Worm (Caenorhabditis elegans): Measurements from ENCODE around the gene C55B6.1.

The C55B6.1 gene

ce11 chrX:7199831-7200414, at the start of gene C55B6.1:
Gene C55B6.1 (plus strand): TSS chrX:7200364.
- TF ChIP-seq ztf-4 (tag; optimal IDR thresholded peaks at IDR 0.05) (no peak), nhr-129 (tag; optimal IDR thresholded peaks at IDR 0.05) (no peak), unc-62 (GFP tag; optimal IDR thresholded peaks at IDR 0.05) (no peak), nhr-23 (tag; optimal IDR thresholded peaks at IDR 0.05) (no peak), mbf-1 (tag; optimal IDR thresholded peaks at IDR 0.05) (no peak), ztf-11 (tag; optimal IDR thresholded peaks at IDR 0.05) (no peak), nhr-25 (tag; optimal IDR thresholded peaks at IDR 0.05) (no peak), elt-3 (tag; optimal IDR thresholded peaks at IDR 0.05) (no peak), alr-1 (tag; optimal IDR thresholded peaks at IDR 0.05) (no peak), nhr-237 (tag; optimal IDR thresholded peaks at IDR 0.05) (no peak), fos-1 (tag; optimal IDR thresholded peaks at IDR 0.05) (no peak), ceh-82 (tag; optimal IDR thresholded peaks at IDR 0.05) (no peak)

DNA sequence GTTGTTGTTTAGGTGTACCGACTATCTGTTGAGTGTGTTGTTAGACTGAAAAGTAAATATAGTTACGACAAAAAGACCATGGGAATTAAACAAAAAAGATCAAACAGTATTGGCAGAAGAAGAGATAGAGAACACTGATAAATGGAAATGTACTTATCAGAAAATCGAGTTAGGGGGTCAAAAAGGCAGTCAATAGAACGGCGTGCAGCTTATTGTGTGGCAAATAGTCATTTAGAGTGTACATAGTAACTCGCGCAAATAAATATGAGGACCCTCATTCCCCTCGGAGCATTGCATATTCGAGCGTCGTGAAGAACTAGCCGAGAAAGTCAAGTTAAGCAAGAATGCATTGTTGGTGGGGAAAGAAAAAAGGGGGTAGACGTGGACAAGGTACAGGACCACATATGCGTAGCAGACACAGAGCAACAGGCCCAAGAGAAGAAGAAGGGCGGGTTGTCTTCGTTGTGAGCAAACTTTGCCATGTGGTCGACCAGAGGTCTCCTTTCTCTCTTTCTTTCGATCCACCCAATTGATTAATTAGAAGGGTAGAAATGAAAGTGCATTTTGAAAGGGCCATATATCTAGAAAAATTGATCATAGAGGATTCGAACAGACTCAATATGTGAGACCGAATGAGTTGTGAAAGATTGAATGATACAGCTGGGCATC, 48.8 kb upstream of the C55B6.1 start, which contains the start of gene lam-2:
TSS of gene lam-2 (minus strand) at position 51 of the 669 bp plus-strand sequence.
- no peak for TF ChIP-seq egl-27 (tag; optimal IDR thresholded peaks at IDR 0.05)

- TF ChIP-seq C34F6.9 (tag; optimal IDR thresholded peaks at IDR 0.05) (no peak), nhr-129 (tag; optimal IDR thresholded peaks at IDR 0.05) (no peak), fos-1 (tag; optimal IDR thresholded peaks at IDR 0.05) (no peak), mdl-1 (tag; optimal IDR thresholded peaks at IDR 0.05) (no peak), unc-62 (GFP tag; optimal IDR thresholded peaks at IDR 0.05) (no peak), ZK546.5 (tag; optimal IDR thresholded peaks at IDR 0.05) (no peak), ceh-16 (tag; optimal IDR thresholded peaks at IDR 0.05) (no peak), dmd-4 (tag; optimal IDR thresholded peaks at IDR 0.05) (no peak), egl-27 (tag; optimal IDR thresholded peaks at IDR 0.05) (no peak), aly-2 (tag; optimal IDR thresholded peaks at IDR 0.05) (no peak), unc-55 (GFP tag; optimal IDR thresholded peaks at IDR 0.05) (no peak), F13H6.1 (tag; optimal IDR thresholded peaks at IDR 0.05) (no peak), unc-39 (tag; optimal IDR thresholded peaks at IDR 0.05) (no peak)
These were observed 48.1 kb upstream of the C55B6.1 start for ce11 chrX:7151976-7152528.

ce11 chrX:7153460-7153859, 46.7 kb upstream of the C55B6.1 start:
- TF ChIP-seq gmeb-1 (tag; optimal IDR thresholded peaks at IDR 0.05) (no peak), nhr-25 (tag; optimal IDR thresholded peaks at IDR 0.05) (no peak), lsy-2 (tag; optimal IDR thresholded peaks at IDR 0.05) (no peak), ZK546.5 (tag; optimal IDR thresholded peaks at IDR 0.05) (no peak), dmd-4 (tag; optimal IDR thresholded peaks at IDR 0.05) (no peak), elt-3 (tag; optimal IDR thresholded peaks at IDR 0.05) (no peak), nhr-77 (tag; optimal IDR thresholded peaks at IDR 0.05) (no peak), nhr-129 (tag; optimal IDR thresholded peaks at IDR 0.05) (peak; percentile 9), mbf-1 (tag; optimal IDR thresholded peaks at IDR 0.05) (no peak), F13H6.1 (tag; optimal IDR thresholded peaks at IDR 0.05) (peak; percentile 49), ceh-16 (tag; optimal IDR thresholded peaks at IDR 0.05) (no peak)

ce11 chrX:7155879-7156278, 44.3 kb upstream of the C55B6.1 start, which contains the start of gene C54D1.7:
Gene C54D1.7 (minus strand): TSS chrX:7156035.
- TF ChIP-seq nhr-6 (tag; optimal IDR thresholded peaks at IDR 0.05) (no peak), egl-27 (tag; optimal IDR thresholded peaks at IDR 0.05) (no peak), zag-1 (tag; optimal IDR thresholded peaks at IDR 0.05) (no peak), ztf-1 (GFP tag; conservative IDR thresholded peaks at IDR 0.05) (no peak), Y55F3AM.14 (GFP tag; optimal IDR thresholded peaks at IDR 0.05) (no peak), ceh-16 (tag; optimal IDR thresholded peaks at IDR 0.05) (no peak), blmp-1 (tag; optimal IDR thresholded peaks at IDR 0.05; ENCODE audit: insufficient read depth) (no peak), ztf-4 (tag; optimal IDR thresholded peaks at IDR 0.05) (no peak), nhr-237 (tag; optimal IDR thresholded peaks at IDR 0.05) (no peak), mab-5 (tag; optimal IDR thresholded peaks at IDR 0.05) (no peak), nhr-21 (tag; optimal IDR thresholded peaks at IDR 0.05) (no peak), lin-39 (tag; optimal IDR thresholded peaks at IDR 0.05) (no peak), lin-13 (GFP tag; optimal IDR thresholded peaks at IDR 0.05) (no peak), unc-39 (tag; optimal IDR thresholded peaks at IDR 0.05) (no peak), ama-1 (optimal IDR thresholded peaks at IDR 0.05) (no peak), nhr-11 (tag; optimal IDR thresholded peaks at IDR 0.05) (no peak)

All from whole organism, L2 larva.